Worm (Caenorhabditis elegans) whole organism, midembryonic: ENCODE results near the gene D1086.2.

Experiments used
- cog-1 ChIP-seq: sonication (generic microtip); optimal IDR thresholded peaks from 2 replicates; lab custom pipeline; 2016; ENCODE audit warnings: missing genetic modification characterization, missing compliant biosample characterization
- flt-1 ChIP-seq: fragments of 200-800 bp; sonication (Bioruptor generic); IDR thresholded peaks from 2 replicates; pipeline ENCODE4 v1.3.6; 2022; ENCODE audit warnings: missing genetic modification characterization, missing compliant biosample characterization
- klf-2 ChIP-seq: fragments of 200-800 bp; sonication (Bioruptor generic); conservative IDR thresholded peaks from 2 replicates; pipeline ENCODE4 v1.3.6; 2022; ENCODE audit warnings: missing genetic modification reagents, missing genetic modification characterization, missing compliant biosample characterization
- med-1 ChIP-seq: sonication (generic microtip); optimal IDR thresholded peaks from 2 replicates; lab custom pipeline; 2017; ENCODE audit warnings: missing genetic modification characterization, mild to moderate bottlenecking, missing compliant biosample characterization, antibody characterized with exemption, missing genetic modification reagents; ENCODE audit not compliant: insufficient read depth
- ztf-29 ChIP-seq: fragments of 200-800 bp; sonication (Bioruptor generic); IDR thresholded peaks from 2 replicates; pipeline ENCODE4 v1.3.6; 2022; ENCODE audit warnings: missing genetic modification reagents, missing genetic modification characterization, missing compliant biosample characterization

DNA sequence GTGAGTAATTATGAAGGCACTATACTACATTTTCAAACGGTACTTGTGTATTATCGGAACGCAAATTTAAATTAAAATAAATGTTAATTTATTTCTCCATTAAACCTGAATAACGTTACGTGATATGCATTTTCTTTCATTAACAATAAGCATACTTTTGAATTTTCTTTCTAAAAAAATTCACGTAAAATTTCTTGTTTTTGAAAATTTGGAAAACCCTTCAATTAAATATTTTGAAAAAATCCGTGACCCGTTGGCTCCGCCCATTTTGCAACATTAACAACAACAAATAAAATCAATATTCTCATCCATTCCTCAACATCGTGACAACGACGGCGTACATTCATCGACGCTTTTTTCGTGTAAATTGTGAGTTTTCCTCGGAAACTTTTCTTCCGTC is 47.7 kb upstream of the D1086.2 start, which contains the start of gene acs-10:
- TF ChIP-seq med-1 (GFP tag; lab: Kevin White, UChicago): no peak
- TF ChIP-seq cog-1 (tag; lab: Kevin White, UChicago): no peak
- TF ChIP-seq ztf-29 (GFP tag; lab: Robert Waterston, UW): no peak
- TF ChIP-seq flt-1 (GFP tag; lab: Robert Waterston, UW): no peak
- no peak for TF ChIP-seq klf-2 (GFP tag; lab: Robert Waterston, UW)
